Fruit fly (Drosophila melanogaster): ENCODE data around the gene CG8010.
A peak's percentile ranks its signal among the peaks of the same experiment; 100 is the strongest.

CG8010 gene

DNA sequence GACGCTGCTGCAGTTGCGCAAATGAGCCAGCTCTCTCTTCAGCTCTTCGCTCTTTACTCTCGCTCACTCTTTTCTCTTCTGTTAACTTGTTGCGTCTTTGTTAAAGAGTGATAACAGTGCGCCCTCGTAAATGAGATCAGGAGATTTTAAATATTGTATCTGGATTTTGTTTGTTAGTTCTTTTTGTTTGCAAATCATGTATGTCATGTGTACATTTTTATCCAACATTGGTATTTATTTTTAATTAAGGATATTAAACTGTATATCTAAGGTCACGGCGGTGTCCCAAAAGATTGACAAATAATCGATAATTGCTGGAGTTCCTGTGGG is 30.1 kb upstream of the CG8010 start (continued):
- TF ChIP-seq fd102C (GFP tag; optimal IDR thresholded peaks at IDR 0.05), result peak; percentile 59
- TF ChIP-seq CG6689 (GFP tag; IDR thresholded peaks at IDR 0.05), result peak; percentile 48; the same call in 1 of the 2 replicates
- TF ChIP-seq usp (GFP tag; optimal IDR thresholded peaks at IDR 0.05), result no peak
- no peak for TF ChIP-seq ham (GFP tag; IDR thresholded peaks at IDR 0.05)
- peak; percentile 50 for TF ChIP-seq lilli (GFP tag; optimal IDR thresholded peaks at IDR 0.05)
- no peak for TF ChIP-seq CG8290 (GFP tag; optimal IDR thresholded peaks at IDR 0.05)
- peak in 1 of 2 experiments; percentile 2 for TF ChIP-seq CG8290 (tag; optimal IDR thresholded peaks at IDR 0.05)
- TF ChIP-seq stwl (tag; optimal IDR thresholded peaks at IDR 0.05), result peak; percentile 12
- peak; percentile 17 for TF ChIP-seq CG12769 (tag; optimal IDR thresholded peaks at IDR 0.05)
- no peak for TF ChIP-seq H15 (GFP tag; IDR thresholded peaks at IDR 0.05)
- TF ChIP-seq CG12659 (GFP tag; optimal IDR thresholded peaks at IDR 0.05), result no peak
- peak in 1 of 2 experiments; percentile 62 for TF ChIP-seq Hr51 (GFP tag; optimal IDR thresholded peaks at IDR 0.05)
- TF ChIP-seq CG2202 (tag; optimal IDR thresholded peaks at IDR 0.05), result peak; percentile 36
- TF ChIP-seq CG1603 (tag; optimal IDR thresholded peaks at IDR 0.05), result peak; percentile 35
- TF ChIP-seq Dp (GFP tag; optimal IDR thresholded peaks at IDR 0.05), result no peak
- peak; percentile 55 for TF ChIP-seq CG10979 (tag; optimal IDR thresholded peaks at IDR 0.05)
- peak; percentile 41 for TF ChIP-seq sob (GFP tag; IDR thresholded peaks at IDR 0.05)
- no peak for TF ChIP-seq crc (GFP tag; optimal IDR thresholded peaks at IDR 0.05)
- TF ChIP-seq aop (GFP tag; IDR thresholded peaks at IDR 0.05), result no peak
- no peak for TF ChIP-seq Atf-2 (GFP tag; optimal IDR thresholded peaks at IDR 0.05)
- TF ChIP-seq CG1602 (GFP tag; optimal IDR thresholded peaks at IDR 0.05), result no peak
- TF ChIP-seq z (GFP tag; IDR thresholded peaks at IDR 0.05), result no peak
- TF ChIP-seq toy (GFP tag; IDR thresholded peaks at IDR 0.05), result no peak
- peak; percentile 65 for TF ChIP-seq chn (GFP tag; optimal IDR thresholded peaks at IDR 0.05)
- no peak for TF ChIP-seq btn (GFP tag; optimal IDR thresholded peaks at IDR 0.05)
- TF ChIP-seq CG7372 (GFP tag; IDR thresholded peaks at IDR 0.05), result 0 out of 2 replicates have a peak, but pooled peaks have one; percentile 21
- TF ChIP-seq Sin3A (optimal IDR thresholded peaks at IDR 0.05), result no peak
- peak; percentile 50 for TF ChIP-seq CG15269 (tag; optimal IDR thresholded peaks at IDR 0.05)
- TF ChIP-seq wek (GFP tag; optimal IDR thresholded peaks at IDR 0.05), result peak; percentile 3
- peak; percentile 11 for TF ChIP-seq Hmr (GFP tag; optimal IDR thresholded peaks at IDR 0.05)
- no peak for TF ChIP-seq prd (optimal IDR thresholded peaks at IDR 0.05)
- peak; percentile 71 for TF ChIP-seq prd (GFP tag; IDR thresholded peaks at IDR 0.05)
- peak; percentile 70 for TF ChIP-seq CG10366 (GFP tag; IDR thresholded peaks at IDR 0.05)
- TF ChIP-seq Sox102F (GFP tag; optimal IDR thresholded peaks at IDR 0.05), result peak; percentile 53
- peak; percentile 64 for TF ChIP-seq lmd (GFP tag; IDR thresholded peaks at IDR 0.05)
- peak; percentile 38 to 53 for TF ChIP-seq Pdp1 (GFP tag; optimal IDR thresholded peaks at IDR 0.05)
- no peak for TF ChIP-seq TFAM (GFP tag; optimal IDR thresholded peaks at IDR 0.05)
- peak; percentile 42 for TF ChIP-seq PHDP (tag; optimal IDR thresholded peaks at IDR 0.05)
- TF ChIP-seq CG3726 (GFP tag; IDR thresholded peaks at IDR 0.05), result 0 out of 3 replicates have a peak, but pooled peaks have one; percentile 30
- no peak for TF ChIP-seq crol (GFP tag; IDR thresholded peaks at IDR 0.05)
- peak; percentile 55; the same call in 2 of the 3 replicates for TF ChIP-seq Dbx (GFP tag; IDR thresholded peaks at IDR 0.05)
- no peak for TF ChIP-seq Dfd (GFP tag; optimal IDR thresholded peaks at IDR 0.05)
- TF ChIP-seq vvl (GFP tag; IDR thresholded peaks at IDR 0.05), result peak; percentile 81
- peak; percentile 67 for TF ChIP-seq CG12391 (tag; optimal IDR thresholded peaks at IDR 0.05)
- TF ChIP-seq lola (GFP tag; optimal IDR thresholded peaks at IDR 0.05), result peak in 1 of 3 experiments; percentile 2
- 0 out of 2 replicates have a peak, but pooled peaks have one; percentile 25 for TF ChIP-seq gsb (GFP tag; IDR thresholded peaks at IDR 0.05)
- TF ChIP-seq CG17385 (GFP tag; optimal IDR thresholded peaks at IDR 0.05), result peak; percentile 12
- TF ChIP-seq dysf (GFP tag; IDR thresholded peaks at IDR 0.05), result peak; percentile 63; the same call in 2 of the 3 replicates
- peak; percentile 98 for TF ChIP-seq grau (tag; optimal IDR thresholded peaks at IDR 0.05)
- 0 out of 3 replicates have a peak, but pooled peaks have one; percentile 50 for TF ChIP-seq Mrtf (GFP tag; IDR thresholded peaks at IDR 0.05)
